Fruit fly (Drosophila melanogaster) whole organism, embryonic: ENCODE results near the gene Rcd5.
A peak's percentile ranks its signal among the peaks of the same experiment; 100 is the strongest.

ENCODE experiments used
- Abd-B ChIP-seq: fragments of 200-800 bp; sonication (Bioruptor generic); optimal IDR thresholded peaks from 2 replicates; lab custom pipeline; 2018; ENCODE audit warnings: missing biosample characterization, mild to moderate bottlenecking, missing genetic modification characterization, moderate library complexity
- Antp ChIP-seq: fragments of 200-800 bp; sonication (Bioruptor generic); optimal IDR thresholded peaks from 3 replicates; lab custom pipeline; 2016; ENCODE audit warnings: missing biosample characterization, missing genetic modification characterization
- B-H1 ChIP-seq: fragments of 200-800 bp; sonication (Bioruptor generic); IDR thresholded peaks from 3 replicates; pipeline ENCODE4 v1.3.6; 2022; ENCODE audit warnings: missing biosample characterization, missing genetic modification characterization
- B-H2 ChIP-seq: fragments of 200-800 bp; sonication (Bioruptor generic); optimal IDR thresholded peaks from 2 replicates; lab custom pipeline; 2018; ENCODE audit warnings: missing biosample characterization, mild to moderate bottlenecking, missing genetic modification characterization
- CG10321 ChIP-seq: fragments of 200-800 bp; sonication (Bioruptor generic); IDR thresholded peaks from 2 replicates; pipeline ENCODE4 v1.3.6; 2022; ENCODE audit warnings: missing biosample characterization, missing genetic modification characterization
- CG10366 ChIP-seq: fragments of 200-800 bp; sonication (Bioruptor generic); IDR thresholded peaks from 2 replicates; pipeline ENCODE4 v1.3.6; 2022; ENCODE audit warnings: missing biosample characterization, missing genetic modification characterization
- CG11456 ChIP-seq: fragments of 200-800 bp; sonication (Bioruptor generic); IDR thresholded peaks from 3 replicates; pipeline ENCODE4 v1.3.6; 2022; ENCODE audit warnings: missing biosample characterization, missing genetic modification characterization
- CG12236 ChIP-seq: fragments of 200-800 bp; sonication (Bioruptor generic); optimal IDR thresholded peaks from 2 replicates; lab custom pipeline; 2016; ENCODE audit warnings: missing biosample characterization, missing genetic modification characterization
- CG1233 ChIP-seq: fragments of 200-800 bp; sonication (Bioruptor generic); optimal IDR thresholded peaks from 4 replicates; lab custom pipeline; 2018; ENCODE audit warnings: missing biosample characterization, mild to moderate bottlenecking, missing genetic modification characterization
- CG13624 ChIP-seq: fragments of 200-800 bp; sonication (Bioruptor generic); optimal IDR thresholded peaks from 2 replicates; lab custom pipeline; 2016; ENCODE audit warnings: missing biosample characterization, missing genetic modification characterization
- CG14710 ChIP-seq: fragments of 200-800 bp; sonication (Bioruptor generic); optimal IDR thresholded peaks from 3 replicates; lab custom pipeline; 2019; ENCODE audit warnings: missing biosample characterization, mild to moderate bottlenecking, missing genetic modification characterization, moderate library complexity
- CG14860 ChIP-seq: fragments of 200-800 bp; sonication (Bioruptor generic); IDR thresholded peaks from 3 replicates; pipeline ENCODE4 v1.3.6; 2022; ENCODE audit warnings: missing biosample characterization, missing genetic modification characterization; ENCODE audit not compliant: partially characterized antibody
- CG15514 ChIP-seq: fragments of 200-800 bp; sonication (Bioruptor generic); optimal IDR thresholded peaks from 3 replicates; lab custom pipeline; 2017; ENCODE audit warnings: missing biosample characterization, missing genetic modification characterization, mild to moderate bottlenecking, moderate library complexity, missing genetic modification reagents
- CG17186 ChIP-seq: fragments of 200-800 bp; sonication (Bioruptor generic); optimal IDR thresholded peaks from 3 replicates; lab custom pipeline; 2017; ENCODE audit warnings: missing biosample characterization, missing genetic modification reagents, missing genetic modification characterization
- CG3065 ChIP-seq: fragments of 200-800 bp; sonication (Bioruptor generic); optimal IDR thresholded peaks from 2 replicates; lab custom pipeline; 2016; ENCODE audit warnings: missing biosample characterization, missing genetic modification characterization
- CG32772 ChIP-seq: fragments of 200-800 bp; sonication (Bioruptor generic); IDR thresholded peaks from 2 replicates; pipeline ENCODE4 v1.3.6; 2022; ENCODE audit warnings: missing biosample characterization, missing genetic modification characterization
- CG3838 ChIP-seq: fragments of 200-800 bp; sonication (Bioruptor generic); optimal IDR thresholded peaks from 3 replicates; lab custom pipeline; 2016; ENCODE audit warnings: missing biosample characterization, missing genetic modification characterization
- CG4424 ChIP-seq: fragments of 200-800 bp; sonication (Bioruptor generic); optimal IDR thresholded peaks from 3 replicates; lab custom pipeline; 2016; ENCODE audit warnings: missing biosample characterization, missing genetic modification characterization
- CG6813 ChIP-seq: fragments of 200-800 bp; sonication (Bioruptor generic); optimal IDR thresholded peaks from 2 replicates; lab custom pipeline; 2017; ENCODE audit warnings: missing biosample characterization, missing genetic modification characterization, mild to moderate bottlenecking, moderate library complexity, missing genetic modification reagents
- CG7963 ChIP-seq: fragments of 200-800 bp; sonication (Bioruptor generic); IDR thresholded peaks from 3 replicates; pipeline ENCODE4 v1.3.6; 2022; ENCODE audit warnings: missing biosample characterization, missing genetic modification characterization; ENCODE audit not compliant: partially characterized antibody
- CG8478 ChIP-seq: fragments of >200 bp; optimal IDR thresholded peaks from 2 replicates; lab custom pipeline; 2018
- CkIIα-i1 ChIP-seq: fragments of 200-800 bp; sonication (Bioruptor generic); IDR thresholded peaks from 2 replicates; pipeline ENCODE4 v1.3.6; 2022; ENCODE audit warnings: missing biosample characterization, missing genetic modification characterization
- Dref ChIP-seq: fragments of 200-800 bp; sonication (Bioruptor generic); IDR thresholded peaks from 2 replicates; pipeline ENCODE4 v1.3.6; 2022; ENCODE audit warnings: missing biosample characterization, missing genetic modification characterization
- HmgZ ChIP-seq: fragments of 200-800 bp; sonication (Bioruptor generic); optimal IDR thresholded peaks from 2 replicates; lab custom pipeline; 2018; ENCODE audit warnings: missing biosample characterization, mild to moderate bottlenecking, missing genetic modification characterization
- MBD-R2 ChIP-seq: fragments of 200-800 bp; sonication (Bioruptor generic); IDR thresholded peaks from 2 replicates; pipeline ENCODE4 v1.3.6; 2022; ENCODE audit warnings: missing biosample characterization, missing genetic modification characterization
- MESR4 ChIP-seq: fragments of 200-800 bp; sonication (Bioruptor generic); optimal IDR thresholded peaks from 2 replicates; lab custom pipeline; 2018; ENCODE audit warnings: missing biosample characterization, mild to moderate bottlenecking, missing genetic modification characterization, moderate library complexity
- Myb ChIP-seq: fragments of 200-800 bp; sonication (Bioruptor generic); optimal IDR thresholded peaks from 2 replicates; lab custom pipeline; 2016; ENCODE audit warnings: missing biosample characterization, missing genetic modification characterization
- NK7.1 ChIP-seq: fragments of 200-800 bp; sonication (Bioruptor generic); optimal IDR thresholded peaks from 3 replicates; lab custom pipeline; 2016; ENCODE audit warnings: missing biosample characterization, missing genetic modification characterization
- PHDP ChIP-seq: fragments of 200-800 bp; sonication (Bioruptor generic); optimal IDR thresholded peaks from 3 replicates; lab custom pipeline; 2018; ENCODE audit warnings: missing biosample characterization, mild to moderate bottlenecking, missing genetic modification characterization, moderate library complexity
- Pdp1 ChIP-seq, 2 experiments: fragments of 200-800 bp; sonication (Bioruptor generic); optimal IDR thresholded peaks; 3 replicates each; lab custom pipeline; 2016; ENCODE audit warnings: missing biosample characterization in 2 of 2, missing genetic modification characterization in 2 of 2, mild to moderate bottlenecking in 1 of 2, moderate library complexity in 1 of 2
- Poxn ChIP-seq: fragments of 200-800 bp; sonication (Bioruptor generic); IDR thresholded peaks from 2 replicates; pipeline ENCODE4 v1.3.6; 2022; ENCODE audit warnings: missing biosample characterization, missing genetic modification characterization
- Rfx ChIP-seq: fragments of 200-800 bp; sonication (Bioruptor generic); IDR thresholded peaks from 2 replicates; pipeline ENCODE4 v1.3.6; 2022; ENCODE audit warnings: missing biosample characterization, missing genetic modification characterization
- ase ChIP-seq: fragments of 200-800 bp; sonication (Bioruptor generic); IDR thresholded peaks from 3 replicates; pipeline ENCODE4 v1.3.6; 2022; ENCODE audit warnings: missing biosample characterization, missing genetic modification characterization
- bab2 ChIP-seq: fragments of 200-800 bp; sonication (Bioruptor generic); optimal IDR thresholded peaks from 2 replicates; lab custom pipeline; 2016; ENCODE audit warnings: missing biosample characterization, missing genetic modification characterization
- bbx ChIP-seq: fragments of 200-800 bp; sonication (Bioruptor generic); IDR thresholded peaks from 2 replicates; pipeline ENCODE4 v1.3.6; 2022; ENCODE audit warnings: missing biosample characterization, missing genetic modification characterization; ENCODE audit not compliant: partially characterized antibody
- cad ChIP-seq: fragments of >200 bp; optimal IDR thresholded peaks from 2 replicates; lab custom pipeline; 2017; ENCODE audit warnings: missing biosample characterization, missing genetic modification characterization
- cato ChIP-seq: fragments of 200-800 bp; sonication (Bioruptor generic); optimal IDR thresholded peaks from 2 replicates; lab custom pipeline; 2016; ENCODE audit warnings: missing biosample characterization, missing genetic modification characterization, borderline replicate concordance
- crp ChIP-seq, 2 experiments: fragments of 200-800 bp; sonication (Bioruptor generic); optimal IDR thresholded peaks; 2 replicates in 1 of 2; 3 replicates in 1 of 2; lab custom pipeline; 2017; ENCODE audit warnings: missing biosample characterization in 2 of 2, missing genetic modification characterization in 2 of 2, mild to moderate bottlenecking in 1 of 2, moderate library complexity in 1 of 2
- dpn ChIP-seq, 2 experiments: fragments of 200-800 bp; sonication (Bioruptor generic); optimal IDR thresholded peaks; 3 replicates each; lab custom pipeline; 2016; ENCODE audit warnings: missing biosample characterization in 2 of 2, missing genetic modification characterization in 2 of 2
- esg ChIP-seq: fragments of 200-800 bp; sonication (Bioruptor generic); conservative IDR thresholded peaks from 2 replicates; pipeline ENCODE4 v1.3.6; 2022; ENCODE audit warnings: missing biosample characterization, missing genetic modification characterization
- hkb ChIP-seq, 2 experiments: fragments of 200-800 bp in 1 of 2; fragments of >200 bp in 1 of 2; sonication (Bioruptor generic) in 1 of 2; IDR thresholded peaks in 1 of 2; optimal IDR thresholded peaks in 1 of 2; 2 replicates each; pipeline versions ENCODE4 v1.3.6 to Lab custom; 2017 to 2022; ENCODE audit warnings: missing biosample characterization in 1 of 2, missing genetic modification characterization in 1 of 2
- kah ChIP-seq: fragments of 200-800 bp; sonication (Bioruptor generic); optimal IDR thresholded peaks from 2 replicates; lab custom pipeline; 2018; ENCODE audit warnings: missing biosample characterization, mild to moderate bottlenecking, missing genetic modification characterization
- p53 ChIP-seq: fragments of 200-800 bp; sonication (Bioruptor generic); optimal IDR thresholded peaks from 2 replicates; lab custom pipeline; 2016; ENCODE audit warnings: missing biosample characterization, missing genetic modification characterization
- pzg ChIP-seq: fragments of 200-800 bp; sonication (Bioruptor generic); optimal IDR thresholded peaks from 3 replicates; lab custom pipeline; 2018; ENCODE audit warnings: missing biosample characterization, mild to moderate bottlenecking, missing genetic modification characterization, moderate library complexity
- row ChIP-seq: fragments of 200-800 bp; sonication (Bioruptor generic); IDR thresholded peaks from 3 replicates; pipeline ENCODE4 v1.3.6; 2022; ENCODE audit warnings: missing biosample characterization, missing genetic modification characterization
- sens ChIP-seq: fragments of 200-800 bp; sonication (Bioruptor generic); peaks from one replicate; lab custom pipeline; 2016; ENCODE audit warnings: missing biosample characterization, missing genetic modification characterization
- sob ChIP-seq: fragments of 200-800 bp; sonication (Bioruptor generic); IDR thresholded peaks from 2 replicates; pipeline ENCODE4 v1.3.6; 2022; ENCODE audit warnings: missing biosample characterization, missing genetic modification characterization
- stc ChIP-seq: fragments of 200-800 bp; sonication (Bioruptor generic); IDR thresholded peaks from 2 replicates; pipeline ENCODE4 v1.3.6; 2022; ENCODE audit warnings: missing biosample characterization, missing genetic modification characterization
- twi ChIP-seq: fragments of 200-800 bp; optimal IDR thresholded peaks from 2 replicates; lab custom pipeline; 2019; ENCODE audit warnings: missing biosample characterization, mild to moderate bottlenecking, missing genetic modification characterization, moderate library complexity
- zen ChIP-seq: fragments of 200-800 bp; sonication (Bioruptor generic); optimal IDR thresholded peaks from 3 replicates; lab custom pipeline; 2018; ENCODE audit warnings: missing biosample characterization, mild to moderate bottlenecking, missing genetic modification characterization, moderate library complexity

Gene Rcd5

DNA sequence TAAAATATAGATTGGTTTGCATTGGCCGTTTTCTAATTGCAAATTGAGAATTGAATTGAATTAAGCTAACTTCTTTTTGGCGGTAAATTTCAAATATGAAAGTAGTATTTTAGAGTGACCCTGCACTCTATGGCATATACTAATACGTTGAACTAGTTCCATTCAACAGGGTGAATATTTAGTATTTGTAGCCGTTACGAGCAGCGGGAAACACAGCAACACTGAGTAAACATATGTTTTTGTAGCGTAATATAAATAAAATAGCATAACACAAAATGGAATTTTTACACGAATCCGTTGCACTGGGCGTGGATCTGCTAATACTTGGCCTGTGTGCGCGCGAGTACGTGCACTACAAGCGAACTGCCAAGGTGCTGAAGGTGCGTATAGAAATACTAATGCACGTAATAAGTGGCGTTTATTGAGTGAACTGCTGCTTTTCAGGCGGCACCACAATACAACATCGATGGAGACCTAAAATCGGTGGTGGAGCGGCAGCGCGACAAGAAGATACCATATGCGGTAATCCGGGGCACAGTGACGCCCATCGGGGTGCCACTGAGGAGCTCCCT, 19.0 kb upstream of the Rcd5 start, which contains the start of gene Mul1 (continued):
- TF ChIP-seq ase: no peak
- TF ChIP-seq pzg (GFP tag; lab: Kevin White, UChicago): peak; percentile 92
- no peak for TF ChIP-seq CG3838 (GFP tag; lab: Kevin White, UChicago)
- TF ChIP-seq stc (GFP tag; lab: Robert Waterston, UW): no peak
- TF ChIP-seq dpn (GFP tag; optimal IDR thresholded peaks at IDR 0.05; lab: Kevin White, UChicago): no peak
- TF ChIP-seq bab2 (GFP tag; lab: Kevin White, UChicago): no peak
- peak; percentile 68 to 92 for TF ChIP-seq crp (GFP tag; optimal IDR thresholded peaks at IDR 0.05; lab: Kevin White, UChicago)
- TF ChIP-seq CG12236 (GFP tag; lab: Kevin White, UChicago): no peak
- no peak for TF ChIP-seq B-H1 (GFP tag; lab: Robert Waterston, UW)
- no peak for TF ChIP-seq Dref (GFP tag; lab: Robert Waterston, UW)
- no peak for TF ChIP-seq cato
- TF ChIP-seq B-H2 (GFP tag; lab: Kevin White, UChicago): no peak
- peak; percentile 53 for TF ChIP-seq sens (GFP tag; lab: Kevin White, UChicago)
- TF ChIP-seq hkb (optimal IDR thresholded peaks at IDR 0.05; lab: Kevin White, UChicago): no peak
- 0 out of 2 replicates have a peak, but pooled peaks have one; percentile 8 for TF ChIP-seq hkb (GFP tag; IDR thresholded peaks at IDR 0.05; lab: Robert Waterston, UW)
- TF ChIP-seq Abd-B (GFP tag; lab: Kevin White, UChicago): no peak
- TF ChIP-seq Myb (GFP tag; lab: Kevin White, UChicago): peak; percentile 84
- TF ChIP-seq HmgZ (tag; lab: Kevin White, UChicago): peak; percentile 35
- no peak for TF ChIP-seq CG7963 (GFP tag; lab: Robert Waterston, UW)
- TF ChIP-seq Antp (GFP tag; lab: Kevin White, UChicago): no peak
- TF ChIP-seq CG10321: no peak
- no peak for TF ChIP-seq CG1233
- peak; percentile 84 for TF ChIP-seq CG4424 (GFP tag; lab: Kevin White, UChicago)
- no peak for TF ChIP-seq kah (GFP tag; lab: Kevin White, UChicago)
- TF ChIP-seq cad (GFP tag; lab: Kevin White, UChicago): no peak
- TF ChIP-seq CG14860 (GFP tag; lab: Robert Waterston, UW): no peak
- TF ChIP-seq MBD-R2 (GFP tag; lab: Robert Waterston, UW): peak; percentile 83
- TF ChIP-seq CG11456: no peak
- TF ChIP-seq CG13624: peak; percentile 18
- TF ChIP-seq CG15514 (GFP tag; lab: Kevin White, UChicago): peak; percentile 99
- TF ChIP-seq CkIIα-i1: no peak
- no peak for TF ChIP-seq Poxn (GFP tag; lab: Robert Waterston, UW)
- TF ChIP-seq CG6813: no peak
- TF ChIP-seq sob (GFP tag; lab: Robert Waterston, UW): no peak
- TF ChIP-seq Pdp1 (GFP tag; optimal IDR thresholded peaks at IDR 0.05; lab: Kevin White, UChicago): peak in 1 of 2 experiments; percentile 77
- TF ChIP-seq CG3065 (GFP tag; lab: Kevin White, UChicago): no peak
- peak; percentile 27; the same call in 1 of the 3 replicates for TF ChIP-seq row (GFP tag; lab: Robert Waterston, UW)
- no peak for TF ChIP-seq zen
- peak; percentile 10 for TF ChIP-seq PHDP (tag; lab: Kevin White, UChicago)
- peak; percentile 54 for TF ChIP-seq MESR4 (GFP tag; lab: Kevin White, UChicago)
- no peak for TF ChIP-seq NK7.1
- peak; percentile 22; the same call in 1 of the 2 replicates for TF ChIP-seq CG10366
- no peak for TF ChIP-seq CG32772
- peak; percentile 24 for TF ChIP-seq CG17186 (GFP tag; lab: Kevin White, UChicago)
- no peak for TF ChIP-seq bbx
- TF ChIP-seq p53: no peak
- TF ChIP-seq Rfx: no peak
- peak; percentile 33 for TF ChIP-seq twi
- TF ChIP-seq CG14710: peak; percentile 56
- TF ChIP-seq esg: no peak
- TF ChIP-seq CG8478 (lab: Kevin White, UChicago): peak; percentile 3
